Worm (Caenorhabditis elegans) whole organism, early embryonic: ENCODE measurements around the gene srt-74.

ENCODE experiments used
- B0310.2 ChIP-seq: sonication (generic microtip); optimal IDR thresholded peaks from 2 replicates; lab custom pipeline; 2016; ENCODE audit warnings: mild to moderate bottlenecking, missing genetic modification characterization, missing compliant biosample characterization
- F13C5.2 ChIP-seq: sonication (generic microtip); optimal IDR thresholded peaks from 2 replicates; lab custom pipeline; 2017; ENCODE audit warnings: mild to moderate bottlenecking, missing genetic modification characterization, inconsistent platforms, missing compliant biosample characterization
- aly-1 ChIP-seq: sonication (generic microtip); optimal IDR thresholded peaks from 2 replicates; lab custom pipeline; 2016; ENCODE audit warnings: missing genetic modification characterization, missing compliant biosample characterization
- ama-1 ChIP-seq: fragments of 150-350 bp; optimal IDR thresholded peaks from 2 replicates; lab custom pipeline; 2014
- ceh-13 ChIP-seq: fragments of 200-800 bp; sonication (Bioruptor generic); optimal IDR thresholded peaks from 2 replicates; lab custom pipeline; 2018; ENCODE audit warnings: mild to moderate bottlenecking, missing genetic modification characterization, missing compliant biosample characterization
- ceh-36 ChIP-seq: sonication (generic microtip); optimal IDR thresholded peaks from 2 replicates; lab custom pipeline; 2016; ENCODE audit warnings: missing genetic modification characterization, inconsistent platforms, missing compliant biosample characterization
- ets-7 ChIP-seq: sonication (generic microtip); optimal IDR thresholded peaks from 2 replicates; lab custom pipeline; 2016; ENCODE audit warnings: missing genotype, missing genetic modification characterization, missing compliant biosample characterization
- flt-1 ChIP-seq: fragments of 200-800 bp; sonication (Bioruptor generic); IDR thresholded peaks from 2 replicates; pipeline ENCODE4 v1.3.6; 2022; ENCODE audit warnings: missing genetic modification characterization, missing compliant biosample characterization
- hmbx-1 ChIP-seq: sonication (generic microtip); optimal IDR thresholded peaks from 2 replicates; lab custom pipeline; 2016; ENCODE audit warnings: mild to moderate bottlenecking, missing genetic modification characterization, missing compliant biosample characterization
- hmg-4 ChIP-seq: fragments of 200-800 bp; sonication (Bioruptor generic); optimal IDR thresholded peaks from 2 replicates; lab custom pipeline; 2018; ENCODE audit warnings: mild to moderate bottlenecking, missing genetic modification characterization, missing compliant biosample characterization
- hnd-1 ChIP-seq: sonication (generic microtip); optimal IDR thresholded peaks from 2 replicates; lab custom pipeline; 2016; ENCODE audit warnings: missing genetic modification characterization, missing compliant biosample characterization
- pes-1 ChIP-seq: fragments of 200-800 bp; sonication (Bioruptor generic); IDR thresholded peaks from 2 replicates; pipeline ENCODE4 v1.3.6; 2022; ENCODE audit warnings: missing genetic modification reagents, missing genetic modification characterization, missing compliant biosample characterization
- scrt-1 ChIP-seq: fragments of 200-800 bp; sonication (Bioruptor generic); IDR thresholded peaks from 2 replicates; pipeline ENCODE4 v1.3.6; 2022; ENCODE audit warnings: missing genetic modification characterization, missing compliant biosample characterization
- sea-1 ChIP-seq: fragments of 200-800 bp; sonication (Bioruptor generic); conservative IDR thresholded peaks from 2 replicates; pipeline ENCODE4 v1.3.6; 2022; ENCODE audit warnings: missing genetic modification characterization, missing compliant biosample characterization
- tbx-11 ChIP-seq: fragments of 200-800 bp; sonication (Bioruptor generic); IDR thresholded peaks from 2 replicates; pipeline ENCODE4 v1.3.6; 2022; ENCODE audit warnings: missing genetic modification characterization, missing compliant biosample characterization
- tbx-37 ChIP-seq: fragments of 200-800 bp; sonication (Bioruptor generic); conservative IDR thresholded peaks from 2 replicates; pipeline ENCODE4 v1.3.6; 2022; ENCODE audit warnings: missing genetic modification reagents, missing genetic modification characterization, missing compliant biosample characterization
- tra-4 ChIP-seq: sonication (generic microtip); optimal IDR thresholded peaks from 2 replicates; lab custom pipeline; 2017; ENCODE audit warnings: missing genetic modification characterization, missing compliant biosample characterization

Gene srt-74

ce11 chrV:14282222-14282709 is at the start of gene srt-74, which contains the start of gene F40G12.9:
srt-74 (minus strand) TSS chrV:14282322.
F40G12.9 (plus strand) TSS chrV:14282659.
- TF ChIP-seq tbx-11 (GFP tag; lab: Robert Waterston, UW): no peak
- no peak for TF ChIP-seq hnd-1 (tag; lab: Kevin White, UChicago)
- TF ChIP-seq sea-1 (GFP tag; lab: Robert Waterston, UW): no peak
- no peak for TF ChIP-seq ama-1 (lab: Kevin White, UChicago)
- TF ChIP-seq tra-4 (tag; lab: Kevin White, UChicago): no peak
- no peak for TF ChIP-seq hmbx-1 (tag; lab: Kevin White, UChicago)
- no peak for TF ChIP-seq scrt-1 (GFP tag; lab: Robert Waterston, UW)
- TF ChIP-seq pes-1 (GFP tag; lab: Robert Waterston, UW): no peak
- TF ChIP-seq F13C5.2 (tag; lab: Kevin White, UChicago): no peak
- no peak for TF ChIP-seq ets-7 (tag; lab: Kevin White, UChicago)
- no peak for TF ChIP-seq ceh-36 (tag; lab: Kevin White, UChicago)
- TF ChIP-seq flt-1 (GFP tag; lab: Robert Waterston, UW): no peak
- no peak for TF ChIP-seq hmg-4

ce11 chrV:14331477-14331876 is 49.4 kb upstream of the srt-74 start, which contains the start of gene F47B8.8:
F47B8.8 (plus strand) TSS chrV:14331733.
- no peak for TF ChIP-seq tbx-11 (GFP tag; lab: Robert Waterston, UW)
- no peak for TF ChIP-seq flt-1 (GFP tag; lab: Robert Waterston, UW)
- no peak for TF ChIP-seq tra-4 (tag; lab: Kevin White, UChicago)
- no peak for TF ChIP-seq hmg-4
- TF ChIP-seq aly-1 (tag; lab: Kevin White, UChicago): no peak
- no peak for TF ChIP-seq ets-7 (tag; lab: Kevin White, UChicago)
- TF ChIP-seq hnd-1 (tag; lab: Kevin White, UChicago): no peak
- TF ChIP-seq F13C5.2 (tag; lab: Kevin White, UChicago): no peak
- no peak for TF ChIP-seq sea-1 (GFP tag; lab: Robert Waterston, UW)
- TF ChIP-seq ceh-13: no peak
- TF ChIP-seq hmbx-1 (tag; lab: Kevin White, UChicago): no peak
- no peak for TF ChIP-seq tbx-37 (GFP tag; lab: Robert Waterston, UW)
- TF ChIP-seq ceh-36 (tag; lab: Kevin White, UChicago): no peak
- no peak for TF ChIP-seq B0310.2
- no peak for TF ChIP-seq scrt-1 (GFP tag; lab: Robert Waterston, UW)
- TF ChIP-seq ama-1 (lab: Kevin White, UChicago): no peak

ce11 chrV:14328806-14329205 is 46.7 kb upstream of the srt-74 start, which contains the start of gene pepm-1:
pepm-1 (plus strand) TSS chrV:14329106.
- TF ChIP-seq hmg-4 (no peak), tbx-11 (GFP tag; lab: Robert Waterston, UW) (no peak), scrt-1 (GFP tag; lab: Robert Waterston, UW) (no peak)

- TF ChIP-seq B0310.2 (no peak), tbx-11 (GFP tag; lab: Robert Waterston, UW) (no peak), hmg-4 (no peak), ceh-36 (tag; lab: Kevin White, UChicago) (no peak), aly-1 (tag; lab: Kevin White, UChicago) (no peak), tra-4 (tag; lab: Kevin White, UChicago) (no peak), ceh-13 (no peak), hnd-1 (tag; lab: Kevin White, UChicago) (no peak), scrt-1 (GFP tag; lab: Robert Waterston, UW) (no peak), F13C5.2 (tag; lab: Kevin White, UChicago) (no peak), flt-1 (GFP tag; lab: Robert Waterston, UW) (no peak), ets-7 (tag; lab: Kevin White, UChicago) (no peak), hmbx-1 (tag; lab: Kevin White, UChicago) (no peak)
These were observed 45.7 kb upstream of the srt-74 start, which contains the start of gene F47B8.5 for ce11 chrV:14327776-14328175. F47B8.5 (minus strand) TSS chrV:14327876.

ce11 chrV:14324502-14325467 is 42.7 kb upstream of the srt-74 start, which contains the start of the genes F47B8.4 and F47B8.18:
F47B8.4 (minus strand) TSS chrV:14324673.
F47B8.18 (minus strand) TSS chrV:14325464.
- TF ChIP-seq B0310.2 (no peak), aly-1 (tag; lab: Kevin White, UChicago) (peak; percentile 26)

- TF ChIP-seq ets-7 (tag; lab: Kevin White, UChicago) (no peak), F13C5.2 (tag; lab: Kevin White, UChicago) (no peak), ceh-36 (tag; lab: Kevin White, UChicago) (no peak), hnd-1 (tag; lab: Kevin White, UChicago) (no peak), tra-4 (tag; lab: Kevin White, UChicago) (no peak), ceh-13 (no peak)
These were observed 40.6 kb upstream of the srt-74 start, which contains the start of gene F47B8.3 for ce11 chrV:14322743-14323142. F47B8.3 (minus strand) TSS chrV:14323003.

ce11 chrV:14320730-14321319 is 38.7 kb upstream of the srt-74 start:
- no peak for TF ChIP-seq tbx-11 (GFP tag; lab: Robert Waterston, UW)
- 0 out of 2 replicates have a peak, but pooled peaks have one; percentile 21 for TF ChIP-seq sea-1 (GFP tag; lab: Robert Waterston, UW)
